Fruit fly (Drosophila melanogaster) whole organism, adult: ENCODE data around the gene CG7789.

Source experiments
- CG11617 ChIP-seq: fragments of 200-800 bp; sonication (Bioruptor generic); optimal IDR thresholded peaks from 2 replicates; lab custom pipeline; 2017; ENCODE audit warnings: mild to moderate bottlenecking, missing biosample characterization, missing genetic modification reagents, missing genetic modification characterization
- CG12768 ChIP-seq: fragments of 200-800 bp; sonication (Bioruptor generic); optimal IDR thresholded peaks from 2 replicates; lab custom pipeline; 2017; ENCODE audit warnings: missing biosample characterization, missing genetic modification characterization, mild to moderate bottlenecking, moderate library complexity, missing genetic modification reagents
- CG14711 ChIP-seq: fragments of 200-800 bp; sonication (Bioruptor generic); optimal IDR thresholded peaks from 2 replicates; lab custom pipeline; 2018; ENCODE audit warnings: missing biosample characterization, mild to moderate bottlenecking, missing genetic modification characterization, moderate library complexity
- CG1620 ChIP-seq: fragments of 200-800 bp; sonication (Bioruptor generic); optimal IDR thresholded peaks from 2 replicates; lab custom pipeline; 2016; ENCODE audit warnings: missing biosample characterization, missing genetic modification characterization
- CG33017 ChIP-seq: fragments of 200-800 bp; sonication (Bioruptor generic); optimal IDR thresholded peaks from 2 replicates; lab custom pipeline; 2018; ENCODE audit warnings: missing biosample characterization, mild to moderate bottlenecking, missing genetic modification characterization, moderate library complexity
- CG5204 ChIP-seq: fragments of 200-800 bp; sonication (Bioruptor generic); optimal IDR thresholded peaks from 2 replicates; lab custom pipeline; 2016; ENCODE audit warnings: missing biosample characterization, missing genetic modification characterization
- CG7045 ChIP-seq: fragments of 200-800 bp; sonication (Bioruptor generic); optimal IDR thresholded peaks from 2 replicates; lab custom pipeline; 2017; ENCODE audit warnings: missing biosample characterization, mild to moderate bottlenecking, missing genetic modification characterization
- CG7101 ChIP-seq: fragments of 200-800 bp; sonication (Bioruptor generic); optimal IDR thresholded peaks from 2 replicates; lab custom pipeline; 2018; ENCODE audit warnings: missing biosample characterization, mild to moderate bottlenecking, missing genetic modification characterization, moderate library complexity
- Clk ChIP-seq: fragments of 200-800 bp; sonication (Bioruptor generic); optimal IDR thresholded peaks from 2 replicates; lab custom pipeline; 2017; ENCODE audit warnings: missing biosample characterization, missing genetic modification characterization
- Crg-1 ChIP-seq: fragments of 200-800 bp; sonication (Bioruptor generic); optimal IDR thresholded peaks from 2 replicates; lab custom pipeline; 2016; ENCODE audit warnings: missing biosample characterization, missing genetic modification characterization
- Hr96 ChIP-seq: fragments of 200-800 bp; sonication (Bioruptor generic); optimal IDR thresholded peaks from 2 replicates; lab custom pipeline; 2016; ENCODE audit warnings: missing biosample characterization, missing genetic modification characterization
- Mnt ChIP-seq: fragments of 200-800 bp; sonication (Bioruptor generic); optimal IDR thresholded peaks from 2 replicates; lab custom pipeline; 2016; ENCODE audit warnings: missing biosample characterization, mild to moderate bottlenecking, missing genetic modification characterization
- bab1 ChIP-seq: fragments of 200-800 bp; sonication (Bioruptor generic); optimal IDR thresholded peaks from 3 replicates; lab custom pipeline; 2019; ENCODE audit warnings: missing biosample characterization, mild to moderate bottlenecking, missing genetic modification characterization, moderate library complexity
- cic ChIP-seq: fragments of 200-800 bp; sonication (Bioruptor generic); optimal IDR thresholded peaks from 2 replicates; lab custom pipeline; 2017; ENCODE audit warnings: missing biosample characterization, mild to moderate bottlenecking, missing genetic modification characterization, moderate library complexity
- cnc ChIP-seq, 2 experiments: fragments of >200 bp; optimal IDR thresholded peaks; 2 replicates each; lab custom pipeline; 2017
- kay ChIP-seq: fragments of 200-800 bp; sonication (Bioruptor generic); peaks from one replicate; lab custom pipeline; 2016; ENCODE audit warnings: missing biosample characterization, missing genetic modification characterization, borderline replicate concordance
- ovo ChIP-seq: fragments of 200-800 bp; sonication (Bioruptor generic); optimal IDR thresholded peaks from 2 replicates; lab custom pipeline; 2016; ENCODE audit warnings: missing biosample characterization, missing genetic modification characterization
- pad ChIP-seq: fragments of 200-800 bp; sonication (Bioruptor generic); optimal IDR thresholded peaks from 3 replicates; lab custom pipeline; 2017; ENCODE audit warnings: missing biosample characterization, missing genetic modification characterization, mild to moderate bottlenecking, moderate library complexity, missing genetic modification reagents
- tj ChIP-seq: fragments of 200-800 bp; sonication (Bioruptor generic); optimal IDR thresholded peaks from 3 replicates; lab custom pipeline; 2017; ENCODE audit warnings: missing biosample characterization, mild to moderate bottlenecking, missing genetic modification characterization, moderate library complexity
- toe ChIP-seq: fragments of 200-800 bp; sonication (Bioruptor generic); optimal IDR thresholded peaks from 2 replicates; lab custom pipeline; 2016; ENCODE audit warnings: missing biosample characterization, missing genetic modification characterization

CG7789 gene

dm6 chr3R:29798966-29799680 lies 3.9 kb upstream of the CG7789 start, which contains the start of the genes Rnb and Drice:
Gene Rnb (minus strand): TSS chr3R:29799354.
Gene Drice (plus strand): TSS chr3R:29799658.
- peak; percentile 50 for TF ChIP-seq Mnt (GFP tag; lab: Kevin White, UChicago)
- no peak for TF ChIP-seq kay
- TF ChIP-seq CG11617 (GFP tag; lab: Kevin White, UChicago), result peak; percentile 49
- peak; percentile 19 for TF ChIP-seq Clk (GFP tag; lab: Kevin White, UChicago)
- peak; percentile 60 for TF ChIP-seq pad (GFP tag; lab: Kevin White, UChicago)
- no peak for TF ChIP-seq Hr96 (GFP tag; lab: Kevin White, UChicago)
- TF ChIP-seq toe (GFP tag; lab: Kevin White, UChicago), result no peak
- TF ChIP-seq Crg-1 (GFP tag; lab: Kevin White, UChicago), result no peak
- TF ChIP-seq cnc (optimal IDR thresholded peaks at IDR 0.05; lab: Kevin White, UChicago), result no peak
- no peak for TF ChIP-seq bab1 (GFP tag; lab: Kevin White, UChicago)
- TF ChIP-seq CG7045 (GFP tag; lab: Kevin White, UChicago), result peak; percentile 71
- TF ChIP-seq ovo (GFP tag; lab: Kevin White, UChicago), result peak; percentile 5
- peak; percentile 72 for TF ChIP-seq CG7101 (tag; lab: Kevin White, UChicago)
- TF ChIP-seq tj (GFP tag; lab: Kevin White, UChicago), result peak; percentile 38
- peak; percentile 37 for TF ChIP-seq CG1620
- TF ChIP-seq cic, result peak; percentile 21
- peak; percentile 60 for TF ChIP-seq CG14711 (tag; lab: Kevin White, UChicago)
- peak; percentile 2 for TF ChIP-seq CG33017 (tag; lab: Kevin White, UChicago)
- TF ChIP-seq CG5204 (GFP tag; lab: Kevin White, UChicago), result no peak
- TF ChIP-seq CG12768, result peak; percentile 80

- TF ChIP-seq CG14711 (tag; lab: Kevin White, UChicago) (no peak), bab1 (GFP tag; lab: Kevin White, UChicago) (peak; percentile 14), CG11617 (GFP tag; lab: Kevin White, UChicago) (no peak), Mnt (GFP tag; lab: Kevin White, UChicago) (no peak), toe (GFP tag; lab: Kevin White, UChicago) (no peak), CG33017 (tag; lab: Kevin White, UChicago) (no peak), CG12768 (no peak), ovo (GFP tag; lab: Kevin White, UChicago) (no peak), kay (no peak), cnc (optimal IDR thresholded peaks at IDR 0.05; lab: Kevin White, UChicago) (peak in 1 of 2 experiments; percentile 83)
Observed at dm6 chr3R:29799681-29800028, 3.3 kb upstream of the CG7789 start.

- no peak for TF ChIP-seq CG7045 (GFP tag; lab: Kevin White, UChicago)
- no peak for TF ChIP-seq tj (GFP tag; lab: Kevin White, UChicago)
- TF ChIP-seq CG12768, result no peak
- TF ChIP-seq cnc (optimal IDR thresholded peaks at IDR 0.05; lab: Kevin White, UChicago), result no peak
- TF ChIP-seq Clk (GFP tag; lab: Kevin White, UChicago), result no peak
- TF ChIP-seq CG1620, result no peak
- peak; percentile 1 for TF ChIP-seq Mnt (GFP tag; lab: Kevin White, UChicago)
- no peak for TF ChIP-seq CG5204 (GFP tag; lab: Kevin White, UChicago)
- no peak for TF ChIP-seq toe (GFP tag; lab: Kevin White, UChicago)
- TF ChIP-seq kay, result no peak
- peak; percentile 49 for TF ChIP-seq CG11617 (GFP tag; lab: Kevin White, UChicago)
- TF ChIP-seq cic, result no peak
- no peak for TF ChIP-seq ovo (GFP tag; lab: Kevin White, UChicago)
- TF ChIP-seq pad (GFP tag; lab: Kevin White, UChicago), result no peak
- TF ChIP-seq bab1 (GFP tag; lab: Kevin White, UChicago), result peak; percentile 32
- no peak for TF ChIP-seq CG33017 (tag; lab: Kevin White, UChicago)
- TF ChIP-seq CG7101 (tag; lab: Kevin White, UChicago), result no peak
- no peak for TF ChIP-seq Crg-1 (GFP tag; lab: Kevin White, UChicago)
- no peak for TF ChIP-seq Hr96 (GFP tag; lab: Kevin White, UChicago)
- no peak for TF ChIP-seq CG14711 (tag; lab: Kevin White, UChicago)
Observed at dm6 chr3R:29806682-29807393, 3.8 kb downstream of the CG7789 start, which contains the start of the genes ca and ncd. Gene ca (plus strand): TSS chr3R:29806811. Gene ncd (minus strand): TSS chr3R:29807127.

dm6 chr3R:29816266-29816665 lies 13.3 kb downstream of the CG7789 start, which contains the start of gene Vps16B:
Gene Vps16B (minus strand): TSS chr3R:29816451.
- TF ChIP-seq pad (GFP tag; lab: Kevin White, UChicago) (no peak), Clk (GFP tag; lab: Kevin White, UChicago) (no peak), kay (no peak), toe (GFP tag; lab: Kevin White, UChicago) (no peak), CG5204 (GFP tag; lab: Kevin White, UChicago) (no peak), Hr96 (GFP tag; lab: Kevin White, UChicago) (no peak)

dm6 chr3R:29817664-29818063 lies 14.7 kb downstream of the CG7789 start, which contains the start of gene CG7829:
Gene CG7829 (minus strand): TSS chr3R:29817764.
- TF ChIP-seq cnc (optimal IDR thresholded peaks at IDR 0.05; lab: Kevin White, UChicago) (no peak), tj (GFP tag; lab: Kevin White, UChicago) (no peak)
